Worm (Caenorhabditis elegans) whole organism, young adult: ENCODE results near the gene slc-25A26.

Experiments used
- B0261.1 ChIP-seq: sonication (generic microtip); optimal IDR thresholded peaks from 2 replicates; lab custom pipeline; 2016; ENCODE audit warnings: mild to moderate bottlenecking, missing genetic modification characterization, moderate library complexity, missing compliant biosample characterization
- F10E7.11 ChIP-seq: sonication (generic microtip); optimal IDR thresholded peaks from 2 replicates; lab custom pipeline; 2017; ENCODE audit warnings: mild to moderate bottlenecking, missing genetic modification characterization, moderate library complexity, missing compliant biosample characterization
- F39B2.1 ChIP-seq: fragments of 200-800 bp; sonication (Bioruptor generic); IDR thresholded peaks from 2 replicates; pipeline ENCODE4 v1.3.6; 2022; ENCODE audit warnings: missing genetic modification reagents, missing genetic modification characterization, missing compliant biosample characterization
- F49E8.2 ChIP-seq: sonication (generic microtip); optimal IDR thresholded peaks from 3 replicates; lab custom pipeline; 2017; ENCODE audit warnings: missing genetic modification characterization, mild to moderate bottlenecking, missing compliant biosample characterization, antibody characterized with exemption, moderate library complexity; ENCODE audit not compliant: insufficient read depth
- F55B11.4 ChIP-seq: sonication (generic microtip); optimal IDR thresholded peaks from 2 replicates; lab custom pipeline; 2016; ENCODE audit warnings: missing compliant biosample characterization, missing genetic modification characterization, borderline replicate concordance; ENCODE audit not compliant: insufficient read depth
- F57A8.1 ChIP-seq: fragments of 200-800 bp; sonication (Bioruptor generic); optimal IDR thresholded peaks from 2 replicates; lab custom pipeline; 2018; ENCODE audit warnings: mild to moderate bottlenecking, missing genetic modification characterization, moderate library complexity, missing compliant biosample characterization
- F57C9.4 ChIP-seq: sonication (generic microtip); optimal IDR thresholded peaks from 2 replicates; lab custom pipeline; 2017; ENCODE audit warnings: mild to moderate bottlenecking, missing genetic modification characterization, missing compliant biosample characterization
- T07F8.4 ChIP-seq: sonication (generic microtip); optimal IDR thresholded peaks from 2 replicates; lab custom pipeline; 2016; ENCODE audit warnings: mild to moderate bottlenecking, missing genetic modification characterization, moderate library complexity, missing compliant biosample characterization
- Y95B8A.8 ChIP-seq: fragments of 200-800 bp; sonication (Bioruptor generic); IDR thresholded peaks from 2 replicates; pipeline ENCODE4 v1.3.6; 2022; ENCODE audit warnings: missing genetic modification reagents, missing genetic modification characterization, missing compliant biosample characterization
- ZK185.1 ChIP-seq: sonication (generic microtip); optimal IDR thresholded peaks from 2 replicates; lab custom pipeline; 2016; ENCODE audit warnings: mild to moderate bottlenecking, missing genetic modification characterization, missing compliant biosample characterization; ENCODE audit not compliant: poor library complexity, severe bottlenecking
- akir-1 ChIP-seq: fragments of 200-800 bp; sonication (Bioruptor generic); optimal IDR thresholded peaks from 2 replicates; lab custom pipeline; 2018; ENCODE audit warnings: mild to moderate bottlenecking, missing genetic modification characterization, moderate library complexity, missing compliant biosample characterization
- aptf-2 ChIP-seq: fragments of 200-800 bp; sonication (Bioruptor generic); conservative IDR thresholded peaks from 2 replicates; pipeline ENCODE4 v1.3.6; 2022; ENCODE audit warnings: missing genetic modification reagents, missing genetic modification characterization, missing compliant biosample characterization
- attf-3 ChIP-seq: fragments of 200-800 bp; sonication (Bioruptor generic); conservative IDR thresholded peaks from 2 replicates; pipeline ENCODE4 v1.3.6; 2022; ENCODE audit warnings: missing genetic modification reagents, missing genetic modification characterization, missing compliant biosample characterization
- attf-5 ChIP-seq: fragments of 200-800 bp; sonication (Bioruptor generic); optimal IDR thresholded peaks from 2 replicates; lab custom pipeline; 2018; ENCODE audit warnings: mild to moderate bottlenecking, missing genetic modification characterization, missing compliant biosample characterization
- ccch-3 ChIP-seq: fragments of 200-800 bp; sonication (Bioruptor generic); optimal IDR thresholded peaks from 2 replicates; lab custom pipeline; 2018; ENCODE audit warnings: mild to moderate bottlenecking, missing genetic modification characterization, missing compliant biosample characterization
- ceh-40 ChIP-seq: fragments of 200-800 bp; sonication (Bioruptor generic); IDR thresholded peaks from 2 replicates; pipeline ENCODE4 v1.3.6; 2022; ENCODE audit warnings: missing genetic modification characterization, missing compliant biosample characterization
- ceh-91 ChIP-seq: fragments of 200-800 bp; sonication (Bioruptor generic); IDR thresholded peaks from 2 replicates; pipeline ENCODE4 v1.3.6; 2022; ENCODE audit warnings: missing genetic modification reagents, missing genetic modification characterization, missing compliant biosample characterization
- chd-7 ChIP-seq: sonication (generic microtip); optimal IDR thresholded peaks from 2 replicates; lab custom pipeline; 2016; ENCODE audit warnings: mild to moderate bottlenecking, missing genetic modification characterization, moderate library complexity, missing compliant biosample characterization
- die-1 ChIP-seq: sonication (generic microtip); optimal IDR thresholded peaks from 2 replicates; lab custom pipeline; 2016; ENCODE audit warnings: missing genotype, mild to moderate bottlenecking, missing genetic modification characterization, missing compliant biosample characterization
- dox-1 ChIP-seq: fragments of 200-800 bp; sonication (Bioruptor generic); IDR thresholded peaks from 2 replicates; pipeline ENCODE4 v1.3.6; 2022; ENCODE audit warnings: missing genetic modification reagents, missing genetic modification characterization, missing compliant biosample characterization
- dpff-1 ChIP-seq: sonication (generic microtip); optimal IDR thresholded peaks from 2 replicates; lab custom pipeline; 2017; ENCODE audit warnings: mild to moderate bottlenecking, missing genetic modification characterization, missing compliant biosample characterization
- gei-17 ChIP-seq: fragments of 200-800 bp; sonication (Bioruptor generic); optimal IDR thresholded peaks from 2 replicates; lab custom pipeline; 2018; ENCODE audit warnings: mild to moderate bottlenecking, missing genetic modification characterization, missing compliant biosample characterization
- hlh-12 ChIP-seq: sonication (generic microtip); optimal IDR thresholded peaks from 2 replicates; lab custom pipeline; 2016; ENCODE audit warnings: missing genetic modification characterization, missing compliant biosample characterization
- hmg-20 ChIP-seq: fragments of 200-800 bp; sonication (Bioruptor generic); IDR thresholded peaks from 2 replicates; pipeline ENCODE4 v1.3.6; 2022; ENCODE audit warnings: missing genetic modification reagents, missing genetic modification characterization, missing compliant biosample characterization
- hrde-1 ChIP-seq: sonication (generic microtip); optimal IDR thresholded peaks from 2 replicates; lab custom pipeline; 2016; ENCODE audit warnings: missing genetic modification characterization, mild to moderate bottlenecking, missing compliant biosample characterization, moderate library complexity, missing genotype, missing genetic modification reagents, borderline replicate concordance
- lin-26 ChIP-seq: fragments of 200-800 bp; sonication (Bioruptor generic); IDR thresholded peaks from 2 replicates; pipeline ENCODE4 v1.3.6; 2022; ENCODE audit warnings: missing genetic modification reagents, missing genetic modification characterization, missing compliant biosample characterization
- lin-40 ChIP-seq: sonication (generic microtip); optimal IDR thresholded peaks from 2 replicates; lab custom pipeline; 2016; ENCODE audit warnings: missing genetic modification characterization, mild to moderate bottlenecking, missing compliant biosample characterization, missing genotype, missing genetic modification reagents
- lir-1 ChIP-seq: fragments of 200-800 bp; sonication (Bioruptor generic); conservative IDR thresholded peaks from 2 replicates; pipeline ENCODE4 v1.3.6; 2022; ENCODE audit warnings: missing genetic modification reagents, missing genetic modification characterization, missing compliant biosample characterization
- lsy-27 ChIP-seq: sonication (generic microtip); optimal IDR thresholded peaks from 2 replicates; lab custom pipeline; 2017; ENCODE audit warnings: missing genetic modification characterization, mild to moderate bottlenecking, missing compliant biosample characterization, antibody characterized with exemption, missing genotype, borderline replicate concordance; ENCODE audit not compliant: insufficient read depth
- madf-6 ChIP-seq: fragments of 200-800 bp; sonication (Bioruptor generic); IDR thresholded peaks from 2 replicates; pipeline ENCODE4 v1.3.6; 2022; ENCODE audit warnings: missing genetic modification reagents, missing genetic modification characterization, missing compliant biosample characterization
- mcd-1 ChIP-seq: fragments of 200-800 bp; sonication (Bioruptor generic); IDR thresholded peaks from 2 replicates; pipeline ENCODE4 v1.3.6; 2022; ENCODE audit warnings: missing genetic modification reagents, missing genetic modification characterization, missing compliant biosample characterization
- nfyb-1 ChIP-seq: fragments of 200-800 bp; sonication (Bioruptor generic); IDR thresholded peaks from 2 replicates; pipeline ENCODE4 v1.3.6; 2022; ENCODE audit warnings: missing genetic modification reagents, missing genetic modification characterization, missing compliant biosample characterization
- nhr-179 ChIP-seq: sonication (generic microtip); optimal IDR thresholded peaks from 2 replicates; lab custom pipeline; 2016; ENCODE audit warnings: mild to moderate bottlenecking, missing genetic modification characterization, missing compliant biosample characterization
- nhr-27 ChIP-seq: fragments of 200-800 bp; sonication (Bioruptor generic); optimal IDR thresholded peaks from 2 replicates; lab custom pipeline; 2018; ENCODE audit warnings: mild to moderate bottlenecking, missing genetic modification characterization, moderate library complexity, missing compliant biosample characterization
- pbrm-1 ChIP-seq: fragments of 200-800 bp; sonication (Bioruptor generic); IDR thresholded peaks from 2 replicates; pipeline ENCODE4 v1.3.6; 2022; ENCODE audit warnings: missing genetic modification reagents, missing genetic modification characterization, missing compliant biosample characterization
- rcor-1 ChIP-seq: fragments of 200-800 bp; sonication (Bioruptor generic); IDR thresholded peaks from 2 replicates; pipeline ENCODE4 v1.3.6; 2022; ENCODE audit warnings: missing genetic modification reagents, missing genetic modification characterization, missing compliant biosample characterization
- rec-8 ChIP-seq, 2 experiments: sonication (generic microtip); optimal IDR thresholded peaks; 2 replicates each; lab custom pipeline; 2016; ENCODE audit warnings: mild to moderate bottlenecking in 2 of 2, missing genetic modification characterization in 2 of 2, missing genetic modification reagents in 2 of 2, missing genotype in 2 of 2, missing biosample characterization in 1 of 2, missing compliant biosample characterization in 1 of 2, moderate library complexity in 1 of 2
- snpc-3.4 ChIP-seq: sonication (generic microtip); optimal IDR thresholded peaks from 2 replicates; lab custom pipeline; 2017; ENCODE audit warnings: missing genetic modification characterization, mild to moderate bottlenecking, missing compliant biosample characterization, antibody characterized with exemption, moderate library complexity, missing genotype, missing genetic modification reagents
- sptf-2 ChIP-seq: fragments of 200-800 bp; sonication (Bioruptor generic); optimal IDR thresholded peaks from 2 replicates; lab custom pipeline; 2018; ENCODE audit warnings: mild to moderate bottlenecking, missing genetic modification characterization, missing compliant biosample characterization
- unc-130 ChIP-seq: sonication (generic microtip); optimal IDR thresholded peaks from 2 replicates; lab custom pipeline; 2016; ENCODE audit warnings: missing genetic modification reagents, missing genetic modification characterization, missing compliant biosample characterization
- xnd-1 ChIP-seq: sonication (generic microtip); optimal IDR thresholded peaks from 2 replicates; lab custom pipeline; 2016; ENCODE audit warnings: missing genotype, missing genetic modification reagents, missing genetic modification characterization, missing compliant biosample characterization
- zfh-2 ChIP-seq: fragments of 200-800 bp; sonication (Bioruptor generic); conservative IDR thresholded peaks from 2 replicates; pipeline ENCODE4 v1.3.6; 2022; ENCODE audit warnings: missing genetic modification reagents, missing genetic modification characterization, missing compliant biosample characterization
- ztf-3 ChIP-seq: fragments of 200-800 bp; sonication (Bioruptor generic); optimal IDR thresholded peaks from 2 replicates; lab custom pipeline; 2018; ENCODE audit warnings: mild to moderate bottlenecking, missing genetic modification characterization, missing compliant biosample characterization

Gene slc-25A26

DNA sequence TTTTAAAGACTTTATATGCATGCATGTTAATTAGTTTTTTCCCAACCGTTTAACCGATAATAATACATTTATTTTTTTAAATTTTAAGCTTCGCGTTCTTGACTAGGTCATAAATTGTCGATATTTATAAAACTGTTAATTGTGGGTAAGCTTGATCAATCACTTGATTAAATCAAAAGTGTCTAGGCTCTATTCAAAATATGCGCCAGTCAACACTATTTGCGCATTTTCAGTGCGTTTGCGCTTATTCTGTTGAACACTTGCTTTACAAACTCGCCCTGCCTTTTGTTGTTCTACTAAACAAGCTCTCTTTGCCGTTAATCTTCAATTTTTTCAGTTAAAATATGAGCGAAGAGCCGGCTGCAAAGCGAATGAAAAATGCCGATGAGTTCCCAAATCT lies 39.1 kb upstream of the slc-25A26 start, which contains the start of gene spr-2 (continued):
- no peak for TF ChIP-seq unc-130
- TF ChIP-seq T07F8.4 (tag; lab: Kevin White, UChicago) = no peak
- TF ChIP-seq ceh-40 = no peak
- no peak for TF ChIP-seq die-1 (tag; lab: Kevin White, UChicago)
- peak; percentile 54; the same call in 1 of the 2 replicates for TF ChIP-seq nfyb-1 (GFP tag; lab: Robert Waterston, UW)
- TF ChIP-seq mcd-1 (GFP tag; lab: Robert Waterston, UW) = peak; percentile 53; the same call in 1 of the 2 replicates
- peak; percentile 44 for TF ChIP-seq ZK185.1
- no peak for TF ChIP-seq F10E7.11 (tag; lab: Kevin White, UChicago)
- no peak for TF ChIP-seq gei-17 (GFP tag; lab: Kevin White, UChicago)
- TF ChIP-seq zfh-2 (GFP tag; lab: Robert Waterston, UW) = no peak
- no peak for TF ChIP-seq B0261.1 (tag; lab: Kevin White, UChicago)
- TF ChIP-seq sptf-2 (GFP tag; lab: Kevin White, UChicago) = no peak
- no peak for TF ChIP-seq ccch-3 (GFP tag; lab: Kevin White, UChicago)
- no peak for TF ChIP-seq chd-7 (tag; lab: Kevin White, UChicago)
- TF ChIP-seq lir-1 (GFP tag; lab: Robert Waterston, UW) = no peak
- TF ChIP-seq F39B2.1 = no peak
- no peak for TF ChIP-seq snpc-3.4 (tag; lab: Kevin White, UChicago)
- TF ChIP-seq F55B11.4 (tag; lab: Kevin White, UChicago) = no peak
- TF ChIP-seq F57A8.1 (GFP tag; lab: Kevin White, UChicago) = no peak
- peak; percentile 58 for TF ChIP-seq attf-3 (GFP tag; lab: Robert Waterston, UW)
- TF ChIP-seq lsy-27 (tag; lab: Kevin White, UChicago) = no peak
- no peak for TF ChIP-seq F49E8.2
- peak; percentile 35 for TF ChIP-seq dpff-1
- TF ChIP-seq xnd-1 (tag; lab: Kevin White, UChicago) = no peak
- TF ChIP-seq dox-1 (GFP tag; lab: Robert Waterston, UW) = peak; percentile 55
- no peak for TF ChIP-seq aptf-2 (GFP tag; lab: Robert Waterston, UW)
- no peak for TF ChIP-seq F57C9.4 (tag; lab: Kevin White, UChicago)
- peak; percentile 56 for TF ChIP-seq hrde-1 (tag; lab: Kevin White, UChicago)
- TF ChIP-seq pbrm-1 (GFP tag; lab: Robert Waterston, UW) = 0 out of 2 replicates have a peak, but pooled peaks have one; percentile 9
- TF ChIP-seq hlh-12 (tag; lab: Kevin White, UChicago) = no peak
- TF ChIP-seq rec-8 (tag; optimal IDR thresholded peaks at IDR 0.05; lab: Kevin White, UChicago) = no peak
- TF ChIP-seq lin-40 = peak; percentile 55
- TF ChIP-seq ceh-91 (GFP tag; lab: Robert Waterston, UW) = no peak
- TF ChIP-seq rcor-1 (GFP tag; lab: Robert Waterston, UW) = peak; percentile 21; the same call in 1 of the 2 replicates
- no peak for TF ChIP-seq nhr-179 (tag; lab: Kevin White, UChicago)
- TF ChIP-seq nhr-27 (tag; lab: Kevin White, UChicago) = no peak
- no peak for TF ChIP-seq hmg-20

DNA sequence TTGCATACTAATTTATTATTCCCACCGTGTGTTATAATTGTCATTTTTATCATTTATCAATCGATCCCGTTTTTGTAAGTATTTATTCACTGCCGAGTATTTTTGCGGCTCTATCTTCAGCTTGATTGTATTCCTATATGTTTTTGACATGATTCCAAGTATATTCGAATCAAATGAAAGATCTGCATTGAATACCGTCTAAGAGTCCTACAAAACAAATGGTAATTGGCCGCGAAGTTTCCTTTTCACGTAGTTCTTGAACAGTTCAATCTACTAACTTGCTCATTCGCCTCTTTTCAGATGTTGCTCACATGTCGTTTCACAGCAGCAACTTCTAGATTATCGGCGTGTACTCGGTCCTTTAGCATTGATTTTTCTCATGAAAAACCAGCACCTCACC lies 37.7 kb upstream of the slc-25A26 start, which contains the start of gene C27B7.2:
Gene C27B7.2 (plus strand): TSS at position 301 of the 400 bp plus-strand sequence.
- TF ChIP-seq madf-6 (GFP tag; lab: Robert Waterston, UW) (peak; percentile 29; the same call in 1 of the 2 replicates), Y95B8A.8 (GFP tag; lab: Robert Waterston, UW) (0 out of 2 replicates have a peak, but pooled peaks have one; percentile 21), ztf-3 (GFP tag; lab: Kevin White, UChicago) (no peak), akir-1 (GFP tag; lab: Kevin White, UChicago) (no peak), attf-5 (GFP tag; lab: Kevin White, UChicago) (no peak), lin-26 (GFP tag; lab: Robert Waterston, UW) (0 out of 2 replicates have a peak, but pooled peaks have one; percentile 9)
